Worm (Caenorhabditis elegans) whole organism, early embryonic: ENCODE results near the gene ampd-1.

ENCODE experiments used
- B0310.2 ChIP-seq: sonication (generic microtip); optimal IDR thresholded peaks from 2 replicates; lab custom pipeline; 2016; ENCODE audit warnings: mild to moderate bottlenecking, missing genetic modification characterization, missing compliant biosample characterization
- F13C5.2 ChIP-seq: sonication (generic microtip); optimal IDR thresholded peaks from 2 replicates; lab custom pipeline; 2017; ENCODE audit warnings: mild to moderate bottlenecking, missing genetic modification characterization, inconsistent platforms, missing compliant biosample characterization
- aly-1 ChIP-seq: sonication (generic microtip); optimal IDR thresholded peaks from 2 replicates; lab custom pipeline; 2016; ENCODE audit warnings: missing genetic modification characterization, missing compliant biosample characterization
- ama-1 ChIP-seq: fragments of 150-350 bp; optimal IDR thresholded peaks from 2 replicates; lab custom pipeline; 2014
- ceh-13 ChIP-seq: fragments of 200-800 bp; sonication (Bioruptor generic); optimal IDR thresholded peaks from 2 replicates; lab custom pipeline; 2018; ENCODE audit warnings: mild to moderate bottlenecking, missing genetic modification characterization, missing compliant biosample characterization
- ceh-36 ChIP-seq: sonication (generic microtip); optimal IDR thresholded peaks from 2 replicates; lab custom pipeline; 2016; ENCODE audit warnings: missing genetic modification characterization, inconsistent platforms, missing compliant biosample characterization
- ets-7 ChIP-seq: sonication (generic microtip); optimal IDR thresholded peaks from 2 replicates; lab custom pipeline; 2016; ENCODE audit warnings: missing genotype, missing genetic modification characterization, missing compliant biosample characterization
- flt-1 ChIP-seq: fragments of 200-800 bp; sonication (Bioruptor generic); IDR thresholded peaks from 2 replicates; pipeline ENCODE4 v1.3.6; 2022; ENCODE audit warnings: missing genetic modification characterization, missing compliant biosample characterization
- hmbx-1 ChIP-seq: sonication (generic microtip); optimal IDR thresholded peaks from 2 replicates; lab custom pipeline; 2016; ENCODE audit warnings: mild to moderate bottlenecking, missing genetic modification characterization, missing compliant biosample characterization
- hmg-4 ChIP-seq: fragments of 200-800 bp; sonication (Bioruptor generic); optimal IDR thresholded peaks from 2 replicates; lab custom pipeline; 2018; ENCODE audit warnings: mild to moderate bottlenecking, missing genetic modification characterization, missing compliant biosample characterization
- hnd-1 ChIP-seq: sonication (generic microtip); optimal IDR thresholded peaks from 2 replicates; lab custom pipeline; 2016; ENCODE audit warnings: missing genetic modification characterization, missing compliant biosample characterization
- pes-1 ChIP-seq: fragments of 200-800 bp; sonication (Bioruptor generic); IDR thresholded peaks from 2 replicates; pipeline ENCODE4 v1.3.6; 2022; ENCODE audit warnings: missing genetic modification reagents, missing genetic modification characterization, missing compliant biosample characterization
- scrt-1 ChIP-seq: fragments of 200-800 bp; sonication (Bioruptor generic); IDR thresholded peaks from 2 replicates; pipeline ENCODE4 v1.3.6; 2022; ENCODE audit warnings: missing genetic modification characterization, missing compliant biosample characterization
- sea-1 ChIP-seq: fragments of 200-800 bp; sonication (Bioruptor generic); conservative IDR thresholded peaks from 2 replicates; pipeline ENCODE4 v1.3.6; 2022; ENCODE audit warnings: missing genetic modification characterization, missing compliant biosample characterization
- tbx-11 ChIP-seq: fragments of 200-800 bp; sonication (Bioruptor generic); IDR thresholded peaks from 2 replicates; pipeline ENCODE4 v1.3.6; 2022; ENCODE audit warnings: missing genetic modification characterization, missing compliant biosample characterization
- tbx-37 ChIP-seq: fragments of 200-800 bp; sonication (Bioruptor generic); conservative IDR thresholded peaks from 2 replicates; pipeline ENCODE4 v1.3.6; 2022; ENCODE audit warnings: missing genetic modification reagents, missing genetic modification characterization, missing compliant biosample characterization
- tra-4 ChIP-seq: sonication (generic microtip); optimal IDR thresholded peaks from 2 replicates; lab custom pipeline; 2017; ENCODE audit warnings: missing genetic modification characterization, missing compliant biosample characterization

ampd-1 gene

DNA sequence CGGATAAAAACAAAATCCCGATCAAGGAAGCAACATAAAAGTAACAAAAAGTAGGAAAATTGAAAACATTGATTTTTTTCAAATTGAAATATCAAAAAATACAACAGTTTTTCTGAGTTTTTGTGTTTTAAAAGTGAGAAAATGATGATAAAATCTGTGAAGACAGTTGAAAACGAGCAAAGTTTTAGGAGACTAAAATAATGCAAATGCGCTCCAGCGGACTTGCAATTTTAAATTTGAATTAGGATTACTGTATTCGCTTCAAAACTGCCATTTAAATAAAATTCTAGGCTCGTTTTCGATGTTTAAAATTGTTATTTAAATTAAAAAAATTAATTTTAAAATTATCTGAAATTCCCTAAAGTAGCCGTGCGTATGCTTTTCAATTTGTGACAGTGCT lies 15.2 kb upstream of the ampd-1 start:
- TF ChIP-seq hmg-4 (GFP tag; lab: Kevin White, UChicago) (no peak), scrt-1 (GFP tag; lab: Robert Waterston, UW) (no peak), aly-1 (no peak), tbx-37 (no peak), F13C5.2 (tag; lab: Kevin White, UChicago) (no peak), ceh-13 (GFP tag; lab: Kevin White, UChicago) (no peak), hmbx-1 (tag; lab: Kevin White, UChicago) (no peak), tbx-11 (GFP tag; lab: Robert Waterston, UW) (no peak), flt-1 (GFP tag; lab: Robert Waterston, UW) (no peak), ets-7 (no peak), sea-1 (GFP tag; lab: Robert Waterston, UW) (no peak), ama-1 (lab: Kevin White, UChicago) (no peak), ceh-36 (tag; lab: Kevin White, UChicago) (no peak), pes-1 (GFP tag; lab: Robert Waterston, UW) (no peak)

ce11 chrII:5191766-5192165 lies 11.4 kb upstream of the ampd-1 start:
- TF ChIP-seq aly-1 (no peak), flt-1 (GFP tag; lab: Robert Waterston, UW) (no peak), hmbx-1 (tag; lab: Kevin White, UChicago) (no peak), F13C5.2 (tag; lab: Kevin White, UChicago) (no peak), ama-1 (lab: Kevin White, UChicago) (no peak), tbx-37 (no peak), pes-1 (GFP tag; lab: Robert Waterston, UW) (no peak), hnd-1 (tag; lab: Kevin White, UChicago) (no peak), tbx-11 (GFP tag; lab: Robert Waterston, UW) (no peak), ets-7 (no peak), tra-4 (no peak), sea-1 (GFP tag; lab: Robert Waterston, UW) (no peak), scrt-1 (GFP tag; lab: Robert Waterston, UW) (no peak), ceh-13 (GFP tag; lab: Kevin White, UChicago) (no peak), ceh-36 (tag; lab: Kevin White, UChicago) (no peak), B0310.2 (no peak), hmg-4 (GFP tag; lab: Kevin White, UChicago) (no peak)

ce11 chrII:5194066-5194465 lies 9.1 kb upstream of the ampd-1 start, which contains the start of gene msp-49:
Gene msp-49, plus strand, starts transcription at chrII:5194366.
- TF ChIP-seq aly-1 (no peak), ama-1 (lab: Kevin White, UChicago) (no peak), tbx-37 (no peak), sea-1 (GFP tag; lab: Robert Waterston, UW) (no peak), hmg-4 (GFP tag; lab: Kevin White, UChicago) (no peak), ceh-13 (GFP tag; lab: Kevin White, UChicago) (no peak), tbx-11 (GFP tag; lab: Robert Waterston, UW) (no peak), F13C5.2 (tag; lab: Kevin White, UChicago) (no peak), scrt-1 (GFP tag; lab: Robert Waterston, UW) (no peak), hnd-1 (tag; lab: Kevin White, UChicago) (no peak), hmbx-1 (tag; lab: Kevin White, UChicago) (no peak), tra-4 (no peak), pes-1 (GFP tag; lab: Robert Waterston, UW) (no peak)

ce11 chrII:5195504-5195903 lies 7.6 kb upstream of the ampd-1 start, which contains the start of gene C34F11.5:
Gene C34F11.5, plus strand, starts transcription at chrII:5195804.
- no peak for TF ChIP-seq ets-7
- TF ChIP-seq tbx-11 (GFP tag; lab: Robert Waterston, UW), result no peak
- TF ChIP-seq tbx-37, result no peak
- no peak for TF ChIP-seq sea-1 (GFP tag; lab: Robert Waterston, UW)
- TF ChIP-seq hmbx-1 (tag; lab: Kevin White, UChicago), result no peak
- TF ChIP-seq ceh-36 (tag; lab: Kevin White, UChicago), result no peak
- no peak for TF ChIP-seq ceh-13 (GFP tag; lab: Kevin White, UChicago)
- no peak for TF ChIP-seq ama-1 (lab: Kevin White, UChicago)
- no peak for TF ChIP-seq tra-4
- no peak for TF ChIP-seq pes-1 (GFP tag; lab: Robert Waterston, UW)
- TF ChIP-seq F13C5.2 (tag; lab: Kevin White, UChicago), result no peak
- no peak for TF ChIP-seq hnd-1 (tag; lab: Kevin White, UChicago)
- TF ChIP-seq B0310.2, result no peak
- TF ChIP-seq flt-1 (GFP tag; lab: Robert Waterston, UW), result no peak
- no peak for TF ChIP-seq hmg-4 (GFP tag; lab: Kevin White, UChicago)
- no peak for TF ChIP-seq scrt-1 (GFP tag; lab: Robert Waterston, UW)
- TF ChIP-seq aly-1, result no peak

- TF ChIP-seq hmg-4 (GFP tag; lab: Kevin White, UChicago) (no peak), F13C5.2 (tag; lab: Kevin White, UChicago) (no peak), aly-1 (no peak), scrt-1 (GFP tag; lab: Robert Waterston, UW) (no peak), hnd-1 (tag; lab: Kevin White, UChicago) (no peak), ceh-36 (tag; lab: Kevin White, UChicago) (no peak), ama-1 (lab: Kevin White, UChicago) (no peak), hmbx-1 (tag; lab: Kevin White, UChicago) (no peak), B0310.2 (no peak), sea-1 (GFP tag; lab: Robert Waterston, UW) (no peak), tra-4 (no peak), ets-7 (no peak), tbx-11 (GFP tag; lab: Robert Waterston, UW) (no peak), flt-1 (GFP tag; lab: Robert Waterston, UW) (no peak), ceh-13 (GFP tag; lab: Kevin White, UChicago) (no peak), pes-1 (GFP tag; lab: Robert Waterston, UW) (no peak), tbx-37 (no peak)
Observed at ce11 chrII:5199497-5199896, 3.6 kb upstream of the ampd-1 start, which contains the start of gene msp-50. Gene msp-50, plus strand, starts transcription at chrII:5199797.

DNA sequence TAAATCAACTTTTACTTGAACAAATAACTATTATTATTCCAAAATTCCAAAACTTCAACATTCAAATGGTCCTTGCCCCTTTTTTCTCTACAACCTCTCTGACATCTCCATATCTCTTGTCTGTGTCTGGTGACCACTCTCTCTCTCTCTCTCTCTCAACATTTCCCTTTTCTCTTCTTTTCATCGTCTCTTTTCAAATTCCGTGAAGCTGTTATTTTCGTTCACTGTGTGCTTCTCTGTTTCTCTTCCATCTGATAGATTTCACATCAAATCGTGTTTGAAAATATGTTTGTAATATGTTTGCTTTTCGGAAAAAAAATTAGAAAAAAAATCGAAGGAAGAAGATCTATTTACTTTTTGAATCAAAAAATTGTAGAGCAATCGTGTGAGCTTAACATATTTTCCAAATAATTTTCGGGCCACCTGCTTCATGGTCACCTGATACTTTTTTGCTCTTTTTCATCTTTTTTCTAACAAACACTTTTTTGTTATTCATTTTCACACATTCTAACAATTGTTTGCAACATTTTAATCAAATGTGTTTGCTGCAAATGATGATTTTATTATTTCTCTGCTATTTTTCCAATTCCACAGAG lies 2.0 kb upstream of the ampd-1 start:
- no peak for TF ChIP-seq aly-1
- no peak for TF ChIP-seq F13C5.2 (tag; lab: Kevin White, UChicago)
- TF ChIP-seq ceh-36 (tag; lab: Kevin White, UChicago), result no peak
